Worm (Caenorhabditis elegans): Measurements from ENCODE around the gene str-214.
A peak's percentile ranks its signal among the peaks of the same experiment; 100 is the strongest.

Gene str-214

DNA sequence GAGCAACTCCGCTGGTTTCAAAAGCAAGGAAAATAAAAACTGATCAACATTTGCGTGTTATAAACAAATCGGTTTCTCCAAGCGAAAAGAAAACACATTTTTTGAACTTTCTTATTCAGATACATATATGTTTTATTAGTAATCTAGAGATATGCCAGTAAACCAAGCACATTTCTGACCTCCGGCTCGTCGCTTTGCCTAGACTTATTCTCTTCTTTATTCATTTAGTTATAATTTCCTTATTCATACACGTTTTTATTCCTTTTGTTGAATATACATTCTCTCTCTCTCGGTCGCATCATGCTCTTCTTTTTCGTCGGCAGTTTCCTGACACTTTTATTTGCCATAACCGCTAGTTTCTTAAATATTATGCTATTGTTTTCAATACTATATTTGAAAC is 16.4 kb upstream of the str-214 start, which contains the start of gene srbc-84:
Gene srbc-84 (plus strand): TSS at position 301 of the 400 bp plus-strand sequence.
- TF ChIP-seq elt-1 (tag; optimal IDR thresholded peaks at IDR 0.05) (no peak), mab-5 (tag; optimal IDR thresholded peaks at IDR 0.05) (no peak), nhr-23 (tag; optimal IDR thresholded peaks at IDR 0.05) (no peak), R02D3.7 (tag; optimal IDR thresholded peaks at IDR 0.05) (no peak), nhr-25 (tag; optimal IDR thresholded peaks at IDR 0.05) (no peak), nhr-129 (tag; optimal IDR thresholded peaks at IDR 0.05) (no peak), C34F6.9 (tag; optimal IDR thresholded peaks at IDR 0.05) (no peak), crh-2 (tag; optimal IDR thresholded peaks at IDR 0.05) (no peak), nhr-77 (tag; optimal IDR thresholded peaks at IDR 0.05) (no peak), skn-1 (tag; optimal IDR thresholded peaks at IDR 0.05) (no peak), lin-39 (tag; optimal IDR thresholded peaks at IDR 0.05) (no peak), unc-55 (GFP tag; optimal IDR thresholded peaks at IDR 0.05) (no peak), mdl-1 (tag; optimal IDR thresholded peaks at IDR 0.05) (no peak), ceh-16 (tag; optimal IDR thresholded peaks at IDR 0.05) (no peak), unc-39 (tag; optimal IDR thresholded peaks at IDR 0.05) (no peak), egl-27 (tag; optimal IDR thresholded peaks at IDR 0.05) (no peak), ceh-82 (tag; optimal IDR thresholded peaks at IDR 0.05) (no peak), ztf-1 (GFP tag; conservative IDR thresholded peaks at IDR 0.05) (no peak), ama-1 (optimal IDR thresholded peaks at IDR 0.05) (no peak)

DNA sequence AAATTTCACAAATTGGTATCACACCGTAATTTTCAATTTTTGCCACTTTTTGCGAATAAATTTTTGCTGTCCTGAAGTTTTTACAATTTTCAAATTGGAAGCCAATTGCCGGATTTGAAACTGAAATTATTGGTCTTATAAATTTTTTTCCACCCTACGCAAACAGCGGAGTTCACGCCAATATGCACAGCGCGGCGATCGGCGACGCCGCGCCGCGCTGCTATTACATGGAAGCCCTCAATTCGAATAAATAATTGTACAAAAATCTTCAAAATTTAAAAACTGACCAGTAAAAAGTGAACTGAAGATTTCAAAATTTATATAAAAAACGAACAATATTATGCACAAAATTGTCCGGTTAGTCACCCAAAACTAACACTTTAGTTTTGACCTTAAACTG is 15.3 kb upstream of the str-214 start:
- TF ChIP-seq ZK546.5 (tag; optimal IDR thresholded peaks at IDR 0.05) (no peak), sma-3 (GFP tag; optimal IDR thresholded peaks at IDR 0.05) (no peak), fos-1 (tag; optimal IDR thresholded peaks at IDR 0.05) (no peak), aly-2 (tag; optimal IDR thresholded peaks at IDR 0.05) (no peak), alr-1 (tag; optimal IDR thresholded peaks at IDR 0.05) (no peak), nhr-25 (tag; optimal IDR thresholded peaks at IDR 0.05) (no peak), lin-11 (tag; optimal IDR thresholded peaks at IDR 0.05) (no peak)

DNA sequence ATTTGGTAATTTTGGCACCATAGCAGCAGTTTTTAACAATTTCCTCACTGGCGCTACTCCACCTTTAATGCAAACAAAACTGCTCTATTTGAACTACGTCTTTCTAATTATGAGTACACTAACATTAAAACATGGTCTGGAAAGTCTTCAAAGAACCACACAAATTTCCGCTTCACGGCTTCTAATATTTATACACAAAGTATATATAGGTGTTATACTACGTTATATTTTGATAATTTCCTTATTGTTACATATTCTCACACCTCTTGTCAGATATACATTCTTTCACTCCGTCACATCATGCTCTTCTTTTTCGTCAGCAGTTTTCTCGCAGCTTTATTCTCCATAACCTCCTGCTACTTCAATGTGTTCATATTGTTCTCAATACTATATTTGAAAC is 14.8 kb upstream of the str-214 start, which contains the start of gene srbc-82:
Gene srbc-82 (plus strand): TSS at position 301 of the 400 bp plus-strand sequence.
- TF ChIP-seq ztf-1 (GFP tag; conservative IDR thresholded peaks at IDR 0.05) = no peak
- TF ChIP-seq ztf-11 (tag; optimal IDR thresholded peaks at IDR 0.05) = no peak
- no peak for TF ChIP-seq mbf-1 (tag; optimal IDR thresholded peaks at IDR 0.05)
- TF ChIP-seq unc-55 (GFP tag; optimal IDR thresholded peaks at IDR 0.05) = no peak
- no peak for TF ChIP-seq elt-3 (tag; optimal IDR thresholded peaks at IDR 0.05)
- TF ChIP-seq unc-62 (GFP tag; optimal IDR thresholded peaks at IDR 0.05) = no peak
- TF ChIP-seq nhr-12 (tag; optimal IDR thresholded peaks at IDR 0.05) = no peak
- TF ChIP-seq unc-39 (tag; optimal IDR thresholded peaks at IDR 0.05) = no peak
- TF ChIP-seq dmd-4 (tag; optimal IDR thresholded peaks at IDR 0.05) = no peak
- no peak for TF ChIP-seq blmp-1 (tag; optimal IDR thresholded peaks at IDR 0.05; ENCODE audit: insufficient read depth)
- no peak for TF ChIP-seq ama-1 (optimal IDR thresholded peaks at IDR 0.05)
- TF ChIP-seq nhr-21 (tag; optimal IDR thresholded peaks at IDR 0.05) = no peak
- no peak for TF ChIP-seq nhr-25 (tag; optimal IDR thresholded peaks at IDR 0.05)
- TF ChIP-seq fos-1 (tag; optimal IDR thresholded peaks at IDR 0.05) = no peak
- TF ChIP-seq snpc-4 (tag; optimal IDR thresholded peaks at IDR 0.05) = no peak

ce11 chrV:16302439-16302838 is 12.7 kb upstream of the str-214 start, which contains the start of the genes C31A11.13 and oac-6:
C31A11.13 (minus strand) TSS chrV:16302551.
oac-6 (plus strand) TSS chrV:16302717.
- no peak for TF ChIP-seq alr-1 (tag; optimal IDR thresholded peaks at IDR 0.05)
- TF ChIP-seq lsy-2 (tag; optimal IDR thresholded peaks at IDR 0.05) = no peak
- no peak for TF ChIP-seq lin-13 (GFP tag; optimal IDR thresholded peaks at IDR 0.05)
- TF ChIP-seq fos-1 (tag; optimal IDR thresholded peaks at IDR 0.05) = peak; percentile 71
- no peak for TF ChIP-seq R02D3.7 (tag; optimal IDR thresholded peaks at IDR 0.05)
- no peak for TF ChIP-seq nhr-23 (tag; optimal IDR thresholded peaks at IDR 0.05)
- TF ChIP-seq elt-3 (tag; optimal IDR thresholded peaks at IDR 0.05) = no peak
- no peak for TF ChIP-seq mdl-1 (tag; optimal IDR thresholded peaks at IDR 0.05)

ce11 chrV:16307253-16307652 is 7.9 kb upstream of the str-214 start, which contains the start of gene srxa-7:
srxa-7 (plus strand) TSS chrV:16307553.
- no peak for TF ChIP-seq nhr-129 (tag; optimal IDR thresholded peaks at IDR 0.05)
- TF ChIP-seq sem-4 (tag; optimal IDR thresholded peaks at IDR 0.05) = no peak
- no peak for TF ChIP-seq lsy-2 (tag; optimal IDR thresholded peaks at IDR 0.05)
- no peak for TF ChIP-seq peb-1 (tag; optimal IDR thresholded peaks at IDR 0.05)
- no peak for TF ChIP-seq F13H6.1 (tag; optimal IDR thresholded peaks at IDR 0.05)
- no peak for TF ChIP-seq mbf-1 (tag; optimal IDR thresholded peaks at IDR 0.05)
- TF ChIP-seq blmp-1 (tag; optimal IDR thresholded peaks at IDR 0.05; ENCODE audit: insufficient read depth) = no peak
- no peak for TF ChIP-seq nhr-12 (tag; optimal IDR thresholded peaks at IDR 0.05)
- no peak for TF ChIP-seq nhr-21 (tag; optimal IDR thresholded peaks at IDR 0.05)
- TF ChIP-seq elt-3 (tag; optimal IDR thresholded peaks at IDR 0.05) = no peak
- no peak for TF ChIP-seq snpc-4 (tag; optimal IDR thresholded peaks at IDR 0.05)
- TF ChIP-seq nhr-10 (tag; optimal IDR thresholded peaks at IDR 0.05) = no peak
- TF ChIP-seq egl-27 (tag; optimal IDR thresholded peaks at IDR 0.05) = no peak
- TF ChIP-seq nhr-77 (tag; optimal IDR thresholded peaks at IDR 0.05) = no peak
- TF ChIP-seq Y55F3AM.14 (GFP tag; optimal IDR thresholded peaks at IDR 0.05) = no peak

Measured in whole organism, L2 larva.